Fruit fly (Drosophila melanogaster) whole organism, embryonic: ENCODE measurements around the gene kraken.
A peak's percentile ranks its signal among the peaks of the same experiment; 100 is the strongest.

Experiments used
- CG10209 ChIP-seq: fragments of 200-800 bp; sonication (Bioruptor generic); optimal IDR thresholded peaks from 3 replicates; lab custom pipeline; 2017; ENCODE audit warnings: missing biosample characterization, mild to moderate bottlenecking, missing genetic modification characterization, missing genetic modification reagents
- CG10462 ChIP-seq: fragments of 200-800 bp; sonication (Bioruptor generic); optimal IDR thresholded peaks from 2 replicates; lab custom pipeline; 2016; ENCODE audit warnings: missing biosample characterization, missing genetic modification characterization
- CG11456 ChIP-seq: fragments of 200-800 bp; sonication (Bioruptor generic); IDR thresholded peaks from 3 replicates; pipeline ENCODE4 v1.3.6; 2022; ENCODE audit warnings: missing biosample characterization, missing genetic modification characterization
- CG12299 ChIP-seq: fragments of 200-800 bp; sonication (Bioruptor generic); optimal IDR thresholded peaks from 2 replicates; lab custom pipeline; 2018; ENCODE audit warnings: missing biosample characterization, mild to moderate bottlenecking, missing genetic modification characterization
- CG13424 ChIP-seq: fragments of 200-800 bp; sonication (Bioruptor generic); optimal IDR thresholded peaks from 2 replicates; lab custom pipeline; 2019; ENCODE audit warnings: missing biosample characterization, mild to moderate bottlenecking, missing genetic modification characterization, moderate library complexity
- CG13624 ChIP-seq: fragments of 200-800 bp; sonication (Bioruptor generic); optimal IDR thresholded peaks from 2 replicates; lab custom pipeline; 2016; ENCODE audit warnings: missing biosample characterization, missing genetic modification characterization
- CG1792 ChIP-seq: fragments of 200-800 bp; sonication (Bioruptor generic); optimal IDR thresholded peaks from 2 replicates; lab custom pipeline; 2016; ENCODE audit warnings: missing biosample characterization, missing genetic modification characterization
- CG4424 ChIP-seq: fragments of 200-800 bp; sonication (Bioruptor generic); optimal IDR thresholded peaks from 3 replicates; lab custom pipeline; 2016; ENCODE audit warnings: missing biosample characterization, missing genetic modification characterization
- CG6683 ChIP-seq: fragments of 200-800 bp; sonication (Bioruptor generic); optimal IDR thresholded peaks from 2 replicates; lab custom pipeline; 2017; ENCODE audit warnings: missing biosample characterization, mild to moderate bottlenecking, missing genetic modification characterization, missing genetic modification reagents
- CG6813 ChIP-seq: fragments of 200-800 bp; sonication (Bioruptor generic); optimal IDR thresholded peaks from 2 replicates; lab custom pipeline; 2017; ENCODE audit warnings: missing biosample characterization, missing genetic modification characterization, mild to moderate bottlenecking, moderate library complexity, missing genetic modification reagents
- CG7357 ChIP-seq: fragments of 200-800 bp; sonication (Bioruptor generic); IDR thresholded peaks from 3 replicates; pipeline ENCODE4 v1.3.6; 2022; ENCODE audit warnings: missing biosample characterization, missing genetic modification characterization
- CG7372 ChIP-seq: fragments of 200-800 bp; sonication (Bioruptor generic); IDR thresholded peaks from 2 replicates; pipeline ENCODE4 v1.3.6; 2022; ENCODE audit warnings: missing biosample characterization, missing genetic modification characterization
- CG7556 ChIP-seq: fragments of 200-800 bp; sonication (Bioruptor generic); optimal IDR thresholded peaks from 2 replicates; lab custom pipeline; 2017; ENCODE audit warnings: missing biosample characterization, mild to moderate bottlenecking, missing genetic modification characterization
- CG7963 ChIP-seq: fragments of 200-800 bp; sonication (Bioruptor generic); IDR thresholded peaks from 3 replicates; pipeline ENCODE4 v1.3.6; 2022; ENCODE audit warnings: missing biosample characterization, missing genetic modification characterization; ENCODE audit not compliant: partially characterized antibody
- CG8359 ChIP-seq: fragments of 200-800 bp; sonication (Bioruptor generic); optimal IDR thresholded peaks from 2 replicates; lab custom pipeline; 2017; ENCODE audit warnings: missing biosample characterization, mild to moderate bottlenecking, missing genetic modification characterization, borderline replicate concordance
- CG9215 ChIP-seq: fragments of 200-800 bp; sonication (Bioruptor generic); IDR thresholded peaks from 2 replicates; pipeline ENCODE4 v1.3.6; 2022; ENCODE audit warnings: missing biosample characterization, missing genetic modification characterization
- Camta ChIP-seq: fragments of 200-800 bp; sonication (Bioruptor generic); optimal IDR thresholded peaks from 2 replicates; lab custom pipeline; 2016; ENCODE audit warnings: missing biosample characterization, missing genetic modification characterization
- Eip74EF ChIP-seq, 2 experiments: fragments of 200-800 bp in 1 of 2; fragments of >200 bp in 1 of 2; sonication (Bioruptor generic) in 1 of 2; optimal IDR thresholded peaks; 2 replicates each; lab custom pipeline; 2017 to 2019; ENCODE audit warnings: missing biosample characterization in 2 of 2, missing genetic modification characterization in 2 of 2, mild to moderate bottlenecking in 1 of 2, moderate library complexity in 1 of 2
- Fer2 ChIP-seq: fragments of 200-800 bp; sonication (Bioruptor generic); optimal IDR thresholded peaks from 2 replicates; lab custom pipeline; 2018; ENCODE audit warnings: missing biosample characterization, mild to moderate bottlenecking, missing genetic modification characterization, moderate library complexity
- Gsc ChIP-seq: fragments of 200-800 bp; sonication (Bioruptor generic); IDR thresholded peaks from 2 replicates; pipeline ENCODE4 v1.3.6; 2022; ENCODE audit warnings: missing biosample characterization, missing genetic modification characterization
- HHEX ChIP-seq: fragments of 200-800 bp; sonication (Bioruptor generic); optimal IDR thresholded peaks from 3 replicates; lab custom pipeline; 2017; ENCODE audit warnings: missing biosample characterization, mild to moderate bottlenecking, missing genetic modification characterization, missing genetic modification reagents
- Hsf ChIP-seq: fragments of 200-800 bp; sonication (Bioruptor generic); optimal IDR thresholded peaks from 3 replicates; lab custom pipeline; 2016; ENCODE audit warnings: missing biosample characterization, missing genetic modification characterization
- Nf-YA ChIP-seq: fragments of 200-800 bp; sonication (Bioruptor generic); IDR thresholded peaks from 2 replicates; pipeline ENCODE4 v1.3.6; 2022; ENCODE audit warnings: missing biosample characterization, missing genetic modification characterization
- Scr ChIP-seq: fragments of 200-800 bp; sonication (Bioruptor generic); IDR thresholded peaks from 2 replicates; pipeline ENCODE4 v1.3.6; 2022; ENCODE audit warnings: missing biosample characterization, missing genetic modification characterization; ENCODE audit not compliant: partially characterized antibody
- Stat92E ChIP-seq, 3 experiments: fragments of >200 bp in 2 of 3; fragments of 200-800 bp in 1 of 3; sonication (Bioruptor generic) in 1 of 3; optimal IDR thresholded peaks; 2 replicates each; lab custom pipeline; 2017 to 2019; ENCODE audit warnings: missing biosample characterization in 3 of 3, missing genetic modification characterization in 3 of 3, mild to moderate bottlenecking in 1 of 3, moderate library complexity in 1 of 3
- bowl ChIP-seq: fragments of 200-800 bp; sonication (Bioruptor generic); IDR thresholded peaks from 2 replicates; pipeline ENCODE4 v1.3.6; 2022; ENCODE audit warnings: missing biosample characterization, missing genetic modification characterization
- br ChIP-seq: fragments of >200 bp; optimal IDR thresholded peaks from 2 replicates; lab custom pipeline; 2017
- cad ChIP-seq: fragments of >200 bp; optimal IDR thresholded peaks from 2 replicates; lab custom pipeline; 2017; ENCODE audit warnings: missing biosample characterization, missing genetic modification characterization
- crc ChIP-seq: fragments of 200-800 bp; sonication (Bioruptor generic); optimal IDR thresholded peaks from 2 replicates; lab custom pipeline; 2016; ENCODE audit warnings: missing biosample characterization, missing genetic modification characterization
- dmrt99B ChIP-seq: fragments of 200-800 bp; sonication (Bioruptor generic); optimal IDR thresholded peaks from 2 replicates; lab custom pipeline; 2018; ENCODE audit warnings: missing biosample characterization, mild to moderate bottlenecking, missing genetic modification characterization, moderate library complexity
- eve ChIP-seq, 2 experiments: fragments of >200 bp; optimal IDR thresholded peaks; 2 replicates each; lab custom pipeline; 2017; ENCODE audit warnings: missing biosample characterization in 2 of 2, missing genetic modification characterization in 2 of 2
- exex ChIP-seq: fragments of 200-800 bp; sonication (Bioruptor generic); optimal IDR thresholded peaks from 4 replicates; lab custom pipeline; 2018; ENCODE audit warnings: missing biosample characterization, mild to moderate bottlenecking, missing genetic modification characterization, moderate library complexity
- fd64A ChIP-seq: fragments of 200-800 bp; sonication (Bioruptor generic); optimal IDR thresholded peaks from 3 replicates; lab custom pipeline; 2018; ENCODE audit warnings: missing biosample characterization, mild to moderate bottlenecking, missing genetic modification characterization
- gro ChIP-seq: fragments of 200-800 bp; sonication (Bioruptor generic); optimal IDR thresholded peaks from 2 replicates; lab custom pipeline; 2016; ENCODE audit warnings: missing biosample characterization, missing genetic modification characterization
- gsb ChIP-seq: fragments of 200-800 bp; sonication (Bioruptor generic); IDR thresholded peaks from 2 replicates; pipeline ENCODE4 v1.3.6; 2022; ENCODE audit warnings: missing biosample characterization, missing genetic modification characterization
- h ChIP-seq: fragments of >200 bp; optimal IDR thresholded peaks from 2 replicates; lab custom pipeline; 2017
- maf-S ChIP-seq: fragments of 200-800 bp; sonication (Bioruptor generic); optimal IDR thresholded peaks from 2 replicates; lab custom pipeline; 2016; ENCODE audit warnings: missing biosample characterization, missing genetic modification characterization
- nerfin-2 ChIP-seq: fragments of 200-800 bp; sonication (Bioruptor generic); IDR thresholded peaks from 2 replicates; pipeline ENCODE4 v1.3.6; 2022; ENCODE audit warnings: missing biosample characterization, missing genetic modification characterization; ENCODE audit not compliant: partially characterized antibody
- oc ChIP-seq: fragments of 200-800 bp; sonication (Bioruptor generic); optimal IDR thresholded peaks from 2 replicates; lab custom pipeline; 2018; ENCODE audit warnings: missing biosample characterization, mild to moderate bottlenecking, missing genetic modification characterization, moderate library complexity
- pan ChIP-seq, 4 experiments: fragments of >200 bp in 3 of 4; fragments of 200-800 bp in 1 of 4; sonication (Bioruptor generic) in 1 of 4; optimal IDR thresholded peaks in 3 of 4; IDR thresholded peaks in 1 of 4; 2 replicates each; pipeline versions ENCODE4 v1.3.6 to Lab custom; 2017 to 2022; ENCODE audit warnings: missing biosample characterization in 2 of 4, missing genetic modification characterization in 2 of 4, mixed read lengths in 1 of 4
- pfk ChIP-seq: fragments of 200-800 bp; sonication (Bioruptor generic); optimal IDR thresholded peaks from 2 replicates; lab custom pipeline; 2018; ENCODE audit warnings: missing biosample characterization, mild to moderate bottlenecking, missing genetic modification characterization, moderate library complexity
- psq ChIP-seq: fragments of 200-800 bp; sonication (Bioruptor generic); optimal IDR thresholded peaks from 2 replicates; lab custom pipeline; 2017; ENCODE audit warnings: missing biosample characterization, missing genetic modification characterization
- schlank ChIP-seq: fragments of 200-800 bp; sonication (Bioruptor generic); optimal IDR thresholded peaks from 2 replicates; lab custom pipeline; 2018; ENCODE audit warnings: missing biosample characterization, mild to moderate bottlenecking, missing genetic modification characterization
- sens ChIP-seq: fragments of 200-800 bp; sonication (Bioruptor generic); peaks from one replicate; lab custom pipeline; 2016; ENCODE audit warnings: missing biosample characterization, missing genetic modification characterization
- shn ChIP-seq: fragments of 200-800 bp; sonication (Bioruptor generic); optimal IDR thresholded peaks from 3 replicates; lab custom pipeline; 2016; ENCODE audit warnings: missing biosample characterization, missing genetic modification characterization
- sim ChIP-seq: fragments of 200-800 bp; sonication (Bioruptor generic); IDR thresholded peaks from 2 replicates; pipeline ENCODE4 v1.3.6; 2022; ENCODE audit warnings: missing biosample characterization, missing genetic modification characterization
- tgo ChIP-seq: fragments of 200-800 bp; sonication (Bioruptor generic); IDR thresholded peaks from 3 replicates; pipeline ENCODE4 v1.3.6; 2022; ENCODE audit warnings: missing biosample characterization, missing genetic modification characterization
- tio ChIP-seq: fragments of 200-800 bp; sonication (Bioruptor generic); optimal IDR thresholded peaks from 2 replicates; lab custom pipeline; 2017; ENCODE audit warnings: missing biosample characterization, missing genetic modification characterization, inconsistent platforms
- toy ChIP-seq: fragments of 200-800 bp; sonication (Bioruptor generic); IDR thresholded peaks from 2 replicates; pipeline ENCODE4 v1.3.6; 2022; ENCODE audit warnings: missing biosample characterization, missing genetic modification characterization
- zen2 ChIP-seq: fragments of 200-800 bp; sonication (Bioruptor generic); IDR thresholded peaks from 3 replicates; pipeline ENCODE4 v1.3.6; 2022; ENCODE audit warnings: missing biosample characterization, missing genetic modification characterization; ENCODE audit not compliant: partially characterized antibody

Gene kraken

DNA sequence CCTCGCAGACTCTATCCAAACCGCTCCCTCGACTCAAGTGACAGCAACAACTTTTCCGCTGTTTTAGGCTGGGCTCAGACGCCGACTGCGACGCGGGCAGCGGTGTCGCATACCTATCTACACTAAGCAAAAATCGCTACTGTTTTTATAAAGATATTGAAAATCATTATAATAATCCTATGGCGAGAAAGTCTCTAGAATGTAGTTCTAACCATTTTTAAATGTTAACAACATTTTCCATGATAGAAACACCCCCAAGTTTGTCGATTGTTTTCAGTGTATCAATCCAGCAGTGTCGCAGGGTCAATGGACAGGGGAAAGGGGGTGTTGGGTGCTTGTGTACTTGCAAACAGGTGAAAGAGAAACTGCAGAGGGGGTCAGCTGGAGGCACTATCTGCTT, 13.3 kb downstream of the kraken start (continued):
- TF ChIP-seq Scr (GFP tag; lab: Robert Waterston, UW): no peak
- TF ChIP-seq h: no peak
- TF ChIP-seq pfk (GFP tag; lab: Kevin White, UChicago): peak; percentile 20
- peak; percentile 94 for TF ChIP-seq CG13624 (GFP tag; lab: Kevin White, UChicago)
- TF ChIP-seq nerfin-2 (GFP tag; lab: Robert Waterston, UW): no peak
- peak; percentile 89 for TF ChIP-seq shn
- TF ChIP-seq zen2 (GFP tag; lab: Robert Waterston, UW): no peak
- peak; percentile 94 for TF ChIP-seq sim (GFP tag; lab: Robert Waterston, UW)
- TF ChIP-seq sens (GFP tag; lab: Kevin White, UChicago): peak; percentile 99
- TF ChIP-seq Camta (GFP tag; lab: Kevin White, UChicago): peak; percentile 94
- peak; percentile 96 for TF ChIP-seq tio
- TF ChIP-seq schlank: peak; percentile 92
- TF ChIP-seq Nf-YA: peak; percentile 92
- TF ChIP-seq CG10462 (GFP tag; lab: Kevin White, UChicago): peak; percentile 91
- peak; percentile 96 for TF ChIP-seq CG7556 (GFP tag; lab: Kevin White, UChicago)
- TF ChIP-seq CG6813: peak; percentile 96
- TF ChIP-seq HHEX (GFP tag; lab: Kevin White, UChicago): peak; percentile 95
- TF ChIP-seq CG10209: peak; percentile 95
- peak; percentile 91 for TF ChIP-seq fd64A (GFP tag; lab: Kevin White, UChicago)
- TF ChIP-seq eve (GFP tag; optimal IDR thresholded peaks at IDR 0.05; lab: Kevin White, UChicago): peak in 1 of 2 experiments; percentile 85
- TF ChIP-seq CG7372 (GFP tag; lab: Robert Waterston, UW): peak; percentile 95
- peak; percentile 63 for TF ChIP-seq exex (tag; lab: Kevin White, UChicago)
- TF ChIP-seq br (lab: Kevin White, UChicago): no peak
- TF ChIP-seq bowl (GFP tag; lab: Robert Waterston, UW): peak; percentile 92
- peak; percentile 98 for TF ChIP-seq dmrt99B (tag; lab: Kevin White, UChicago)
- peak; percentile 96 for TF ChIP-seq Hsf (GFP tag; lab: Kevin White, UChicago)
- TF ChIP-seq cad (GFP tag; lab: Kevin White, UChicago): no peak
- TF ChIP-seq crc: peak; percentile 94
- TF ChIP-seq Fer2: peak; percentile 88
- TF ChIP-seq gro (GFP tag; lab: Kevin White, UChicago): peak; percentile 96
- TF ChIP-seq CG12299 (tag; lab: Kevin White, UChicago): peak; percentile 90
- peak; percentile 96 for TF ChIP-seq CG13424
- peak; percentile 88 for TF ChIP-seq toy (GFP tag; lab: Robert Waterston, UW)
- TF ChIP-seq psq (GFP tag; lab: Kevin White, UChicago): peak; percentile 92
- TF ChIP-seq CG4424 (GFP tag; lab: Kevin White, UChicago): peak; percentile 97
- no peak for TF ChIP-seq pan (optimal IDR thresholded peaks at IDR 0.05; lab: Kevin White, UChicago)
- peak in 1 of 2 experiments; percentile 97 for TF ChIP-seq pan (GFP tag; optimal IDR thresholded peaks at IDR 0.05 in 1 of 2, IDR thresholded peaks at IDR 0.05 in 1 of 2)
- peak; percentile 92 for TF ChIP-seq CG9215
- peak; percentile 97 for TF ChIP-seq oc (tag; lab: Kevin White, UChicago)
- peak; percentile 96 for TF ChIP-seq tgo (GFP tag; lab: Robert Waterston, UW)
- TF ChIP-seq CG11456 (GFP tag; lab: Robert Waterston, UW): peak; percentile 97
- peak; percentile 95 for TF ChIP-seq gsb (GFP tag; lab: Robert Waterston, UW)
- peak; percentile 88 for TF ChIP-seq CG6683 (GFP tag; lab: Kevin White, UChicago)
- TF ChIP-seq maf-S: peak; percentile 95
- peak in 1 of 3 experiments; percentile 37 for TF ChIP-seq Stat92E (GFP tag; optimal IDR thresholded peaks at IDR 0.05; lab: Kevin White, UChicago)
- TF ChIP-seq CG1792: peak; percentile 92
- peak in 1 of 2 experiments; percentile 94 for TF ChIP-seq Eip74EF (GFP tag; optimal IDR thresholded peaks at IDR 0.05; lab: Kevin White, UChicago)
- TF ChIP-seq CG7357: peak; percentile 88
- peak; percentile 87 for TF ChIP-seq CG8359
- TF ChIP-seq Gsc (GFP tag; lab: Robert Waterston, UW): peak; percentile 84
- TF ChIP-seq CG7963 (GFP tag; lab: Robert Waterston, UW): no peak
